Worm (Caenorhabditis elegans) whole organism, L1 larva: ENCODE measurements around the gene C47D12.5.

ENCODE experiments used
- C16A3.4 ChIP-seq: fragments of 150-350 bp; optimal IDR thresholded peaks from 2 replicates; lab custom pipeline; 2014; ENCODE audit warnings: missing biosample characterization, missing genetic modification characterization
- C34B4.2 ChIP-seq: sonication (generic microtip); optimal IDR thresholded peaks from 2 replicates; lab custom pipeline; 2017; ENCODE audit warnings: mild to moderate bottlenecking, missing genetic modification characterization, missing compliant biosample characterization
- Y116A8C.19 ChIP-seq: sonication (generic microtip); optimal IDR thresholded peaks from 2 replicates; lab custom pipeline; 2016; ENCODE audit warnings: missing compliant biosample characterization, missing genetic modification characterization, borderline replicate concordance
- aha-1 ChIP-seq: fragments of 150-350 bp; optimal IDR thresholded peaks from 2 replicates; lab custom pipeline; 2014; ENCODE audit warnings: missing biosample characterization, missing genetic modification characterization
- alr-1 ChIP-seq: fragments of 200-800 bp; sonication (Bioruptor generic); optimal IDR thresholded peaks from 2 replicates; lab custom pipeline; 2018; ENCODE audit warnings: borderline replicate concordance, mild to moderate bottlenecking, missing genetic modification characterization, missing compliant biosample characterization
- aly-2 ChIP-seq: fragments of 150-350 bp; optimal IDR thresholded peaks from 2 replicates; lab custom pipeline; 2014; ENCODE audit warnings: missing biosample characterization, missing genetic modification characterization
- ama-1 ChIP-seq: fragments of 150-350 bp; optimal IDR thresholded peaks from 2 replicates; lab custom pipeline; 2014
- ceh-63 ChIP-seq: fragments of 200-800 bp; sonication (Bioruptor generic); optimal IDR thresholded peaks from 2 replicates; lab custom pipeline; 2018; ENCODE audit warnings: mild to moderate bottlenecking, missing genetic modification characterization, missing compliant biosample characterization
- ceh-8 ChIP-seq: fragments of 200-800 bp; sonication (Bioruptor generic); optimal IDR thresholded peaks from 2 replicates; lab custom pipeline; 2018; ENCODE audit warnings: mild to moderate bottlenecking, missing genetic modification characterization, moderate library complexity, missing compliant biosample characterization
- dpl-1 ChIP-seq, 3 experiments: fragments of 150-350 bp in 2 of 3; sonication (generic microtip) in 1 of 3; optimal IDR thresholded peaks; 2 replicates each; lab custom pipeline; 2014 to 2017; ENCODE audit warnings: missing biosample characterization in 3 of 3, missing genetic modification characterization in 3 of 3, missing genetic modification reagents in 3 of 3
- dsc-1 ChIP-seq: sonication (generic microtip); optimal IDR thresholded peaks from 2 replicates; lab custom pipeline; 2016; ENCODE audit warnings: mild to moderate bottlenecking, missing genetic modification characterization, missing compliant biosample characterization
- efl-3 ChIP-seq: fragments of 200-800 bp; sonication (Bioruptor generic); optimal IDR thresholded peaks from 2 replicates; lab custom pipeline; 2018; ENCODE audit warnings: mild to moderate bottlenecking, missing genetic modification characterization, missing compliant biosample characterization
- egl-27 ChIP-seq, 2 experiments: fragments of 150-350 bp in 1 of 2; sonication (generic microtip); optimal IDR thresholded peaks; 3 replicates each; lab custom pipeline; 2017 to 2018; ENCODE audit warnings: missing biosample characterization in 2 of 2, missing genetic modification characterization in 2 of 2, missing genetic modification reagents in 2 of 2
- elt-3 ChIP-seq, 6 experiments: fragments of 150-350 bp in 1 of 6; sonication (generic microtip); optimal IDR thresholded peaks; 2 replicates each; lab custom pipeline; 2017 to 2018; ENCODE audit warnings: missing biosample characterization in 6 of 6, missing genetic modification characterization in 6 of 6, inconsistent platforms in 1 of 6
- ets-5 ChIP-seq: fragments of 200-800 bp; sonication (Bioruptor generic); IDR thresholded peaks from 2 replicates; pipeline ENCODE4 v1.3.6; 2022; ENCODE audit warnings: missing genetic modification characterization, missing compliant biosample characterization
- fkh-10 ChIP-seq: sonication (generic microtip); optimal IDR thresholded peaks from 2 replicates; lab custom pipeline; 2017; ENCODE audit warnings: missing biosample characterization, missing genetic modification reagents, missing genetic modification characterization
- fkh-4 ChIP-seq: sonication (generic microtip); optimal IDR thresholded peaks from 2 replicates; lab custom pipeline; 2016; ENCODE audit warnings: missing compliant biosample characterization, missing genetic modification characterization, borderline replicate concordance
- fos-1 ChIP-seq: fragments of 150-350 bp; optimal IDR thresholded peaks from 2 replicates; lab custom pipeline; 2014; ENCODE audit warnings: missing biosample characterization, missing genetic modification characterization
- hlh-17 ChIP-seq: fragments of 200-800 bp; sonication (Bioruptor generic); optimal IDR thresholded peaks from 2 replicates; lab custom pipeline; 2018; ENCODE audit warnings: missing genetic modification characterization, mild to moderate bottlenecking, missing compliant biosample characterization, moderate library complexity, borderline replicate concordance
- hpl-2 ChIP-seq: fragments of 150-350 bp; optimal IDR thresholded peaks from 2 replicates; lab custom pipeline; 2014; ENCODE audit warnings: missing biosample characterization, missing genetic modification reagents, missing genetic modification characterization
- irx-1 ChIP-seq: sonication (generic microtip); optimal IDR thresholded peaks from 2 replicates; lab custom pipeline; 2016; ENCODE audit warnings: missing genetic modification characterization, missing compliant biosample characterization
- lin-15B ChIP-seq: fragments of 150-350 bp; sonication (generic microtip); optimal IDR thresholded peaks from 3 replicates; lab custom pipeline; 2014; ENCODE audit warnings: missing biosample characterization, missing genetic modification characterization
- lsy-2 ChIP-seq, 2 experiments: fragments of 150-350 bp; optimal IDR thresholded peaks; 2 replicates each; lab custom pipeline; 2014; ENCODE audit warnings: missing biosample characterization in 2 of 2, missing genetic modification characterization in 2 of 2
- mab-9 ChIP-seq: fragments of 200-800 bp; sonication (Bioruptor generic); IDR thresholded peaks from 2 replicates; pipeline ENCODE4 v1.3.6; 2022; ENCODE audit warnings: missing genetic modification reagents, missing genetic modification characterization, missing compliant biosample characterization
- mef-2 ChIP-seq: fragments of 150-350 bp; optimal IDR thresholded peaks from 2 replicates; lab custom pipeline; 2014; ENCODE audit warnings: missing biosample characterization, missing genetic modification characterization
- mep-1 ChIP-seq: fragments of 150-350 bp; optimal IDR thresholded peaks from 2 replicates; lab custom pipeline; 2014; ENCODE audit warnings: missing biosample characterization, missing genetic modification characterization
- nhr-11 ChIP-seq: fragments of 150-350 bp; optimal IDR thresholded peaks from 2 replicates; lab custom pipeline; 2014; ENCODE audit warnings: missing biosample characterization, missing genetic modification characterization
- nhr-12 ChIP-seq: sonication (generic microtip); optimal IDR thresholded peaks from 2 replicates; lab custom pipeline; 2017; ENCODE audit warnings: missing biosample characterization, missing genetic modification characterization
- nhr-237 ChIP-seq: fragments of 150-350 bp; optimal IDR thresholded peaks from 2 replicates; lab custom pipeline; 2014; ENCODE audit warnings: missing biosample characterization, missing genetic modification characterization
- nhr-28 ChIP-seq: fragments of 150-350 bp; optimal IDR thresholded peaks from 2 replicates; lab custom pipeline; 2014; ENCODE audit warnings: missing biosample characterization, missing genetic modification characterization
- nhr-71 ChIP-seq: sonication (generic microtip); optimal IDR thresholded peaks from 2 replicates; lab custom pipeline; 2016; ENCODE audit warnings: mild to moderate bottlenecking, missing genetic modification characterization, moderate library complexity, missing compliant biosample characterization
- nhr-84 ChIP-seq: sonication (generic microtip); optimal IDR thresholded peaks from 2 replicates; lab custom pipeline; 2017; ENCODE audit warnings: missing biosample characterization, missing genetic modification characterization
- nhr-90 ChIP-seq: sonication (generic microtip); optimal IDR thresholded peaks from 2 replicates; lab custom pipeline; 2016; ENCODE audit warnings: mild to moderate bottlenecking, missing genetic modification characterization, missing compliant biosample characterization; ENCODE audit not compliant: poor library complexity
- pag-3 ChIP-seq: sonication (generic microtip); optimal IDR thresholded peaks from 2 replicates; lab custom pipeline; 2017; ENCODE audit warnings: missing genetic modification characterization, mild to moderate bottlenecking, missing compliant biosample characterization, antibody characterized with exemption, borderline replicate concordance; ENCODE audit not compliant: insufficient read depth
- pqm-1 ChIP-seq: sonication (generic microtip); optimal IDR thresholded peaks from 3 replicates; lab custom pipeline; 2017; ENCODE audit warnings: missing biosample characterization, missing genetic modification characterization
- snpc-4 ChIP-seq: fragments of 150-350 bp; optimal IDR thresholded peaks from 2 replicates; lab custom pipeline; 2014; ENCODE audit warnings: missing biosample characterization, missing genetic modification characterization
- sox-4 ChIP-seq: sonication (generic microtip); optimal IDR thresholded peaks from 2 replicates; lab custom pipeline; 2016; ENCODE audit warnings: missing genetic modification characterization, missing compliant biosample characterization
- sptf-1 ChIP-seq: fragments of 150-350 bp; optimal IDR thresholded peaks from 2 replicates; lab custom pipeline; 2014; ENCODE audit warnings: missing biosample characterization, missing genetic modification characterization
- swsn-7 ChIP-seq: sonication (generic microtip); optimal IDR thresholded peaks from 2 replicates; lab custom pipeline; 2016; ENCODE audit warnings: missing genetic modification characterization, missing compliant biosample characterization
- tbx-2 ChIP-seq: sonication (generic microtip); optimal IDR thresholded peaks from 2 replicates; lab custom pipeline; 2016; ENCODE audit warnings: missing genetic modification characterization, missing compliant biosample characterization
- unc-30 ChIP-seq: sonication (generic microtip); optimal IDR thresholded peaks from 2 replicates; lab custom pipeline; 2017; ENCODE audit warnings: missing biosample characterization, missing genetic modification characterization
- unc-62 ChIP-seq: fragments of 150-350 bp; optimal IDR thresholded peaks from 2 replicates; lab custom pipeline; 2014; ENCODE audit warnings: missing biosample characterization, missing genetic modification reagents, missing genetic modification characterization
- unc-86 ChIP-seq: sonication (generic microtip); optimal IDR thresholded peaks from 2 replicates; lab custom pipeline; 2016; ENCODE audit warnings: missing genetic modification characterization, missing compliant biosample characterization
- unc-98 ChIP-seq: fragments of 200-800 bp; sonication (Bioruptor generic); IDR thresholded peaks from 2 replicates; pipeline ENCODE4 v1.3.6; 2022; ENCODE audit warnings: missing genetic modification characterization, missing compliant biosample characterization
- xbp-1 ChIP-seq: sonication (generic microtip); optimal IDR thresholded peaks from 2 replicates; lab custom pipeline; 2016; ENCODE audit warnings: missing genetic modification characterization, missing compliant biosample characterization
- zag-1 ChIP-seq: fragments of 150-350 bp; optimal IDR thresholded peaks from 2 replicates; lab custom pipeline; 2014; ENCODE audit warnings: missing biosample characterization, missing genetic modification characterization

Gene C47D12.5

DNA sequence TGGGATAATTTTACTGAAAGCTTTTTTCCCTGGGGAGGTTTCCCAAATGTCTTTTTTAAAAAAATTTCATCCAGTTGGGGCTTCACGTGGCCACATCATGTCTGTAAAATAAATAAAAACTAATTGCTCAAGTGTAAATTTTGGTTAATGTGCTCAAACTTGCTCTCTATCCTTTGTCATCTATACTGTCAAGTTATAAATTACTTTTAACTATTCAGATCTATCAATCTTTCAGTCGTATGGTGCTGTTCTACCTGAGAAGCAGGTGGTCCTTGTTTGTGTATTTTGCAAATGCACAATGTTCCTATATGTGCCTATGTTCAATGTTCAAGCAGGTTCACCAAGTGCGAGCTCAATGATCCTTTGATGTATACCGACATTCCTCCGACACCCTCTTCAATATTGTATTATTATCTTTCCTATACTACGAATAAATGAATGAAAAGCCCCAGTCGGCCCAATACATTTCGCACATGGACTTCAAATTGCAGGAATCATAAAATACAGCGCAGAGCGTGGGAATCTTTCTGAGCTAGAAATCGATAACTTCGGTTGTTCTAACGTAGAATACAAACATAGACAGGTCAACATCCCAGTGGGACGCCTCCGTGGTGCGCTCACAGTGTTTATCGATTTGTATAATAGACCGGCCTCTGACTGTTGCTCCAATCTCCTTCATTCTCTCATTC lies 3.8 kb downstream of the C47D12.5 start, which contains the start of the genes sfxn-1.4 and C47D12.4:
Gene sfxn-1.4 (minus strand): TSS at position 101 of the 689 bp plus-strand sequence.
Gene C47D12.4 (plus strand): TSS at position 639 of the 689 bp plus-strand sequence.
- TF ChIP-seq snpc-4 (no peak), ceh-63 (GFP tag; lab: Kevin White, UChicago) (no peak), unc-86 (tag; lab: Kevin White, UChicago) (no peak)

DNA sequence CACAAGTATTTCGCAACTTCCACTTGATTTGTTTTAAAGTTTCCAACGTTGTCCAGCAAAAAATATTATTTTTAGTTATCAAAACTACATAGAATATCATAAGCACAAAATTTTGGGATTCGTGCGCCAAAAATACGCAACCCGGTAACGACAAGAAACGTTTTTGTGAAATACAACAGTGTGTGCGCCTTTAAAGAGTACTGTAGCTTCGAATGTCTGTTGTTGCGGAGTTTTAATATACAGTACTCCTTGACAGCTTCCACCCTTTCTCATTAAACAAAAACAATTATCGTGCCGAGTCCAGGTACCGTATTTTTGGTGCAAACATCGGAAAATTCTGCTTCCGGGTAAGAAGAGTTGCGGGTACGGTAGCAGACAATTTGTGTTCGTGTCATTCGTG lies 4.9 kb downstream of the C47D12.5 start:
- TF ChIP-seq fkh-10 (no peak), nhr-11 (tag; lab: Kevin White, UChicago) (no peak), nhr-12 (tag; lab: Kevin White, UChicago) (no peak), fos-1 (tag; lab: Kevin White, UChicago) (no peak), mef-2 (tag; lab: Kevin White, UChicago) (no peak), unc-86 (tag; lab: Kevin White, UChicago) (no peak), nhr-71 (no peak)

DNA sequence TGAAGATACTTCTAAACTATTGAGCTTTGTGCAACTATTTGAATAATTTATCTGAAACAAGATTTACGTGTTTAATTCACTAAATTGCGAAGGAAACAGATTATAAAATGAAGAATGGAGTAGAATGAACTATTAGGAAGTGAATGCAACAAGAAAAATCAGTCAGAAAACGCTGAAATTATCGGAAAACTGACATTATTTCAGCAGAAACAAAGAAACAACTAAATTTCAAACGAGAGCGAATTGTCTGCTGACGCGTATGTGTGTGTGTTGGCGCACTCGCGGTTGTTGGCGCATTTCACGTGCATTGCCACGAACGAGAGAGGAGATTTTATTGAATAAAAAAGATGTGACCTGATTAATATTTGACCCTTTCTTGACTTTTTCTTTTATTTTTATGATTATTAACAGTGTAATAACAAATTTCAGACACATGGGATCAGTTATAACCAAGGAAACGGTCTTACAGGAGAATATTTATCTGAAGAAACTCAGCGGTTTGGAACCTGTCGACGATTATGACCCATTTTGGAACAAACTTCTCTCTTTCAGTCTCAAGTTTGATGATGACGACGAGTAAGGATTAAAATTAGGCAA lies 9.1 kb downstream of the C47D12.5 start, which contains the start of the genes trr-1 and C47D12.2:
Gene trr-1 (minus strand): TSS at position 51 of the 597 bp plus-strand sequence.
Gene C47D12.2 (plus strand): TSS at position 430 of the 597 bp plus-strand sequence.
- TF ChIP-seq fkh-4 (tag; lab: Kevin White, UChicago) (peak; percentile 14), mab-9 (GFP tag; lab: Robert Waterston, UW) (no peak), nhr-237 (no peak), elt-3 (tag; optimal IDR thresholded peaks at IDR 0.05; lab: Kevin White, UChicago) (no peak), nhr-28 (tag; lab: Kevin White, UChicago) (no peak), hlh-17 (GFP tag; lab: Kevin White, UChicago) (no peak), nhr-12 (tag; lab: Kevin White, UChicago) (no peak), lsy-2 (tag; optimal IDR thresholded peaks at IDR 0.05; lab: Kevin White, UChicago) (peak in 1 of 2 experiments; percentile 84), tbx-2 (tag; lab: Kevin White, UChicago) (no peak), aha-1 (tag; lab: Kevin White, UChicago) (no peak), aly-2 (tag; lab: Kevin White, UChicago) (peak; percentile 49), ceh-8 (GFP tag; lab: Kevin White, UChicago) (no peak), mef-2 (tag; lab: Kevin White, UChicago) (no peak), C34B4.2 (tag; lab: Kevin White, UChicago) (no peak), nhr-84 (no peak), irx-1 (no peak), unc-98 (GFP tag; lab: Robert Waterston, UW) (no peak), sox-4 (tag; lab: Kevin White, UChicago) (no peak), nhr-90 (tag; lab: Kevin White, UChicago) (no peak), Y116A8C.19 (tag; lab: Kevin White, UChicago) (no peak), hpl-2 (GFP tag; lab: Kevin White, UChicago) (peak; percentile 58), ama-1 (lab: Kevin White, UChicago) (peak; percentile 37), lin-15B (tag; lab: Kevin White, UChicago) (peak; percentile 62), fkh-10 (no peak), egl-27 (tag; optimal IDR thresholded peaks at IDR 0.05; lab: Kevin White, UChicago) (no peak), pag-3 (no peak), ets-5 (GFP tag; lab: Robert Waterston, UW) (no peak), unc-30 (tag; lab: Kevin White, UChicago) (no peak), dsc-1 (no peak), xbp-1 (peak; percentile 79), alr-1 (no peak), unc-62 (GFP tag; lab: Kevin White, UChicago) (no peak), swsn-7 (tag; lab: Kevin White, UChicago) (peak; percentile 68), ceh-63 (GFP tag; lab: Kevin White, UChicago) (no peak), zag-1 (tag; lab: Kevin White, UChicago) (no peak), efl-3 (GFP tag; lab: Kevin White, UChicago) (no peak), mep-1 (tag; lab: Kevin White, UChicago) (no peak), C16A3.4 (tag; lab: Kevin White, UChicago) (peak; percentile 82), fos-1 (tag; lab: Kevin White, UChicago) (no peak), dpl-1 (GFP tag; optimal IDR thresholded peaks at IDR 0.05; lab: Kevin White, UChicago) (peak; percentile 81 to 88 (median 87)), nhr-71 (no peak), sptf-1 (tag; lab: Kevin White, UChicago) (no peak), pqm-1 (no peak)
